Fruit fly (Drosophila melanogaster): ENCODE results near the gene Dscam4.
A peak's percentile ranks its signal among the peaks of the same experiment; 100 is the strongest.

The Dscam4 gene

DNA sequence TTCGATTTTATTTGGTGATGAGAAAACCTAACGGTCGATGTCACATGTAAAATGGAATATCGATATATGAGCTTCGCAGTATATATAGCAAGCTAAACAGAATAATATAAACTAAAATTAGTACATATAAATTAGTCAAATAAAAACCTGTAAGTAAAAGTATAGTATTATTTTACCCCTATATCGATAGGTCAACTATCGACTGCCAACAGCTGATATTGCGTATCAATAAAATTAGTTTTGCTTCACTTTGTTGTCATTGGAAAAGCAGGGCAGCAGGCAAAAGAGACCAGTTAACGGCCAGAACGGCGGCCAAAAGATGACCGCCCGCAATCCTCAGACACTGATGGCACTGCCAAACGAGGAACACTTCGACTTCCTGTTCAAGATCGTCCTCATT is 58.5 kb downstream of the Dscam4 start, which contains the start of gene Rab19 (continued):
- TF ChIP-seq CG14965 (GFP tag; optimal IDR thresholded peaks at IDR 0.05; ENCODE audit: borderline replicate concordance) (no peak), Atf-2 (GFP tag; optimal IDR thresholded peaks at IDR 0.05) (no peak), PHDP (tag; optimal IDR thresholded peaks at IDR 0.05) (peak; percentile 12), CG6854 (GFP tag; optimal IDR thresholded peaks at IDR 0.05) (no peak), CG10321 (GFP tag; IDR thresholded peaks at IDR 0.05) (no peak), Mrtf (GFP tag; IDR thresholded peaks at IDR 0.05) (no peak), CG3065 (GFP tag; optimal IDR thresholded peaks at IDR 0.05) (no peak), nau (GFP tag; optimal IDR thresholded peaks at IDR 0.05) (no peak), zen2 (GFP tag; IDR thresholded peaks at IDR 0.05; ENCODE audit: partially characterized antibody) (peak; percentile 91), lab (GFP tag; optimal IDR thresholded peaks at IDR 0.05) (no peak), dimm (GFP tag; IDR thresholded peaks at IDR 0.05) (no peak), CG31365 (tag; optimal IDR thresholded peaks at IDR 0.05) (no peak), fd102C (GFP tag; optimal IDR thresholded peaks at IDR 0.05) (no peak), CG13424 (tag; optimal IDR thresholded peaks at IDR 0.05) (no peak), CG10147 (GFP tag; optimal IDR thresholded peaks at IDR 0.05) (no peak), CG11247 (GFP tag; IDR thresholded peaks at IDR 0.05) (no peak), CG43689 (GFP tag; IDR thresholded peaks at IDR 0.05) (no peak), abd-A (tag; optimal IDR thresholded peaks at IDR 0.05) (peak; percentile 5), Mes4 (GFP tag; optimal IDR thresholded peaks at IDR 0.05) (no peak), bab2 (GFP tag; optimal IDR thresholded peaks at IDR 0.05) (no peak), CG12219 (GFP tag; optimal IDR thresholded peaks at IDR 0.05) (no peak), crol (GFP tag; IDR thresholded peaks at IDR 0.05) (no peak), CG17385 (GFP tag; optimal IDR thresholded peaks at IDR 0.05) (peak; percentile 36), CG2202 (tag; optimal IDR thresholded peaks at IDR 0.05) (no peak), CHES-1-like (GFP tag; optimal IDR thresholded peaks at IDR 0.05) (no peak), NK7.1 (GFP tag; optimal IDR thresholded peaks at IDR 0.05) (no peak), Hr3 (GFP tag; optimal IDR thresholded peaks at IDR 0.05) (no peak), insv (GFP tag; optimal IDR thresholded peaks at IDR 0.05) (no peak), CG2120 (GFP tag; optimal IDR thresholded peaks at IDR 0.05) (no peak), ems (GFP tag; optimal IDR thresholded peaks at IDR 0.05) (no peak), CG30403 (GFP tag; optimal IDR thresholded peaks at IDR 0.05) (no peak), D19A (tag; optimal IDR thresholded peaks at IDR 0.05) (no peak), Asciz (GFP tag; optimal IDR thresholded peaks at IDR 0.05) (no peak), Hand (GFP tag; optimal IDR thresholded peaks at IDR 0.05) (no peak), CG8089 (GFP tag; optimal IDR thresholded peaks at IDR 0.05) (no peak), B-H2 (GFP tag; optimal IDR thresholded peaks at IDR 0.05) (no peak), CG10366 (GFP tag; IDR thresholded peaks at IDR 0.05) (no peak), Oli (tag; optimal IDR thresholded peaks at IDR 0.05) (no peak), pan (optimal IDR thresholded peaks at IDR 0.05) (no peak), pan (GFP tag; optimal IDR thresholded peaks at IDR 0.05 in 1 of 2, IDR thresholded peaks at IDR 0.05 in 1 of 2) (no peak), H15 (GFP tag; IDR thresholded peaks at IDR 0.05) (no peak), MBD-R2 (GFP tag; IDR thresholded peaks at IDR 0.05) (peak; percentile 59; the same call in 1 of the 2 replicates), CG8281 (tag; optimal IDR thresholded peaks at IDR 0.05) (no peak), Six4 (GFP tag; optimal IDR thresholded peaks at IDR 0.05) (no peak), CG11695 (GFP tag; IDR thresholded peaks at IDR 0.05) (no peak), scrt (GFP tag; optimal IDR thresholded peaks at IDR 0.05) (no peak), tup (GFP tag; optimal IDR thresholded peaks at IDR 0.05) (no peak), zen (tag; optimal IDR thresholded peaks at IDR 0.05) (peak; percentile 16), CG15601 (tag; optimal IDR thresholded peaks at IDR 0.05) (peak; percentile 48), Dp (GFP tag; optimal IDR thresholded peaks at IDR 0.05) (peak; percentile 61), slou (GFP tag; optimal IDR thresholded peaks at IDR 0.05) (no peak), pfk (GFP tag; optimal IDR thresholded peaks at IDR 0.05) (no peak)
